Fruit fly (Drosophila melanogaster): ENCODE measurements around the gene CG13455.
A peak's percentile ranks its signal among the peaks of the same experiment; 100 is the strongest.

The CG13455 gene

DNA sequence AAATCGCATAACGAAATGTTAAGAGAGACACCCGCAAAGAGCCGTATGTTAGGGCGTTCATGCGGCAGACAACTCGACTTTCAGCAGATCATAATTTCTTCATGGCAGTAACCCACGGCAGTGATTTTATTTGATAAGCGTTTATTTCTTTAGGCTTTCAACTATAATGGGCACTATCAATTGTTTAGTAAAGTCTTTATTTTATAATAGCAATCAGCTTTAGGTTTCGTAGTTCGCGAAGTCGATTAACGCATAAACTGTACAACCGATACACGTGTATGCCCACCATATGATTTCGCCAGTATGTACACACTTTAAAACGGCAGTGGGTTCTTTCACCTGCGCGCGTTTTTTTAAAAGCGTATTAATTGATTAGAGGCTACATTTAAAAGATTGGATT lies 11.9 kb downstream of the CG13455 start, which contains the start of gene CG7841 (continued):
- TF ChIP-seq CG11762 (GFP tag; optimal IDR thresholded peaks at IDR 0.05; ENCODE audit: insufficient read depth) = peak; percentile 96
- peak; percentile 90 for TF ChIP-seq CG11902 (GFP tag; optimal IDR thresholded peaks at IDR 0.05)
- TF ChIP-seq CG6792 (GFP tag; optimal IDR thresholded peaks at IDR 0.05) = peak; percentile 98
- TF ChIP-seq Smox (GFP tag; optimal IDR thresholded peaks at IDR 0.05) = peak; percentile 98
- TF ChIP-seq fd85E (GFP tag; optimal IDR thresholded peaks at IDR 0.05) = peak; percentile 93
- peak; percentile 98 to 99 for TF ChIP-seq ss (GFP tag; optimal IDR thresholded peaks at IDR 0.05)
- peak; percentile 97 for TF ChIP-seq CG9139 (GFP tag; optimal IDR thresholded peaks at IDR 0.05)
- TF ChIP-seq CG15336 (GFP tag; IDR thresholded peaks at IDR 0.05) = peak; percentile 99
- TF ChIP-seq CG10669 (GFP tag; optimal IDR thresholded peaks at IDR 0.05) = peak; percentile 98
- peak; percentile 98 for TF ChIP-seq Hr4 (GFP tag; optimal IDR thresholded peaks at IDR 0.05)
- peak; percentile 92 for TF ChIP-seq Sox15 (GFP tag; optimal IDR thresholded peaks at IDR 0.05)
- peak; percentile 99 for TF ChIP-seq CG3032 (tag; optimal IDR thresholded peaks at IDR 0.05)
- TF ChIP-seq OdsH (GFP tag; optimal IDR thresholded peaks at IDR 0.05) = peak; percentile 97
- TF ChIP-seq dac (GFP tag; optimal IDR thresholded peaks at IDR 0.05) = peak; percentile 96
- peak; percentile 98 for TF ChIP-seq CG6808 (GFP tag; optimal IDR thresholded peaks at IDR 0.05)
- TF ChIP-seq CG32006 (GFP tag; optimal IDR thresholded peaks at IDR 0.05) = peak; percentile 96
- TF ChIP-seq spab (GFP tag; optimal IDR thresholded peaks at IDR 0.05) = peak; percentile 96
- TF ChIP-seq Ets96B (tag; optimal IDR thresholded peaks at IDR 0.05) = peak; percentile 98
- peak; percentile 97 for TF ChIP-seq achi (GFP tag; optimal IDR thresholded peaks at IDR 0.05)
- peak; percentile 96 for TF ChIP-seq Ets21C (GFP tag; optimal IDR thresholded peaks at IDR 0.05)
- peak; percentile 40 for TF ChIP-seq Hr38 (GFP tag; optimal IDR thresholded peaks at IDR 0.05)
- TF ChIP-seq lz (GFP tag; optimal IDR thresholded peaks at IDR 0.05) = peak; percentile 99
- TF ChIP-seq Sox14 (GFP tag; optimal IDR thresholded peaks at IDR 0.05) = peak; percentile 98

DNA sequence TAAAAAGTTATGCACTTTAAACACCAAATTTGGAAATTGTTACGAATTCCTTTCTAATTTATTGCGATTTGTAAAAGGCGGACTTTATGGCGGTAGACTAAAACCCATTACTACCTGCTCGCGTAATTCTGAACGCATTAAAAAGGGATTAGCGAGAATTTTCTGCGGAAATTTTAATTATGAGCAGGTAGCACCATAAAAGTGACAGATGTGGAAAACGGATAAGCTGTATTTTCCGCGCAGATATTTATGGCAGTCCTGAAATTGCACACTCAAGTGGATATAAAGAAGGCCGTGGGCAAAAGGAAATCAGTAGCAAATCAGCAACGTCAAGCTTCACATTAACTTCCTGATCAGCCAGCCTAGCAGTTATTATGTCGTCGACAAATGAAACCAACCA lies 12.4 kb downstream of the CG13455 start, which contains the start of gene Z600:
Gene Z600, plus strand, starts transcription at position 312 of the 400 bp plus-strand sequence.
- TF ChIP-seq CG10631 (GFP tag; optimal IDR thresholded peaks at IDR 0.05) (no peak), Ets21C (GFP tag; optimal IDR thresholded peaks at IDR 0.05) (no peak), dsx (GFP tag; optimal IDR thresholded peaks at IDR 0.05; ENCODE audit: poor library complexity, severe bottlenecking) (no peak)

DNA sequence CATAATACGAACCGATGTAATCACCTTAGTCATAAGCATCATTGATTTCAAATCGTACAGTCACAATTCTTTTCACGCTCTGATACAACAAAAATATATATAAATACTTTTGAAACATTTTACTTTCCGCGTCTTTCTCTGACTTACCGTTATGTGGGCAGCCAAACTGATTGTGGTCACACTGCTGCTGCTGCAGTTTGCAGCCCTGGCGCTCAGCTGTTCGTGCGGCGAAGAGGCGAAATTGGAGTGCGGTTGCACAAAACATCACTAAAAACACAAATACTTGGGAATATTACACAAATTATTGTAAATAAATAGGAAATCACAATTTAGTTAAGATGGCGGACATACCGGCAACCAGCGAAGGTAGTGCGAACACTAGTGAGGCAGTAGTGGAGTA lies 13.0 kb downstream of the CG13455 start, which contains the start of the genes gdl and gdl-ORF39:
Gene gdl, plus strand, starts transcription at position 48 of the 400 bp plus-strand sequence.
Gene gdl-ORF39, plus strand, starts transcription at position 48 of the 400 bp plus-strand sequence.
- no peak for TF ChIP-seq achi (GFP tag; optimal IDR thresholded peaks at IDR 0.05)
- TF ChIP-seq Eip78C (GFP tag) = peak; percentile 64

DNA sequence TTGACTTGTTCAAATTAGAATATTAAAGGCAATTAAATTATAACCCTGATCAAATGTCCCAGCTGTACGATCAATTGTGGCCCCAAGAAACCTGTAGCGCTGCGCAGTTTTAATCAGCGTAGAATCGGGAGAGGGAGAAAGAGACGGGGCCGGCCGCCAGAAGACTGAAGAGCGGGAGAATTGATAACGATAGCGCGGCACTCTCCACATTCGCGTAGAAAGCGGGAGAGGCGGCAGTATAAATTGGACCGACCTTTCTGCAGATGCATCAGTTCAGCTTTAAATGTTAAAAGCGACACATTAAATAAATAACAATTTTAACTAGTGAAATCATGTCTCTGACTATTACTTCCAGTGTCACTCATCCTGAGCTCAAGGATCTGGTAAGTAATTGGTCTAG lies 14.4 kb downstream of the CG13455 start, which contains the start of gene MsrA:
Gene MsrA, plus strand, starts transcription at position 266 of the 400 bp plus-strand sequence.
- TF ChIP-seq vri (GFP tag; optimal IDR thresholded peaks at IDR 0.05) (peak; percentile 37), Lpt (GFP tag; optimal IDR thresholded peaks at IDR 0.05) (no peak), Sox102F (GFP tag; optimal IDR thresholded peaks at IDR 0.05) (no peak), eg (GFP tag; IDR thresholded peaks at IDR 0.05) (no peak), CG7368 (GFP tag; optimal IDR thresholded peaks at IDR 0.05) (no peak), pdm3 (GFP tag; optimal IDR thresholded peaks at IDR 0.05) (no peak), svp (GFP tag) (peak; percentile 80), Eip93F (GFP tag; optimal IDR thresholded peaks at IDR 0.05) (no peak), Blimp-1 (GFP tag; optimal IDR thresholded peaks at IDR 0.05) (no peak), fd85E (GFP tag; optimal IDR thresholded peaks at IDR 0.05) (no peak), CG32006 (GFP tag; optimal IDR thresholded peaks at IDR 0.05) (no peak), Hr4 (GFP tag; optimal IDR thresholded peaks at IDR 0.05) (no peak), Eip78C (GFP tag) (peak; percentile 70), CG6276 (GFP tag; optimal IDR thresholded peaks at IDR 0.05) (no peak), topi (GFP tag; optimal IDR thresholded peaks at IDR 0.05) (no peak), achi (GFP tag; optimal IDR thresholded peaks at IDR 0.05) (no peak), CG11902 (GFP tag; optimal IDR thresholded peaks at IDR 0.05) (no peak), cyc (GFP tag; optimal IDR thresholded peaks at IDR 0.05) (no peak), acj6 (GFP tag; optimal IDR thresholded peaks at IDR 0.05) (no peak), CG10631 (GFP tag; optimal IDR thresholded peaks at IDR 0.05) (no peak), Hr38 (GFP tag; optimal IDR thresholded peaks at IDR 0.05) (no peak), CG8319 (GFP tag; optimal IDR thresholded peaks at IDR 0.05) (no peak), Sox15 (GFP tag; optimal IDR thresholded peaks at IDR 0.05) (no peak), dsx (GFP tag; optimal IDR thresholded peaks at IDR 0.05; ENCODE audit: poor library complexity, severe bottlenecking) (no peak), CG6854 (GFP tag; optimal IDR thresholded peaks at IDR 0.05) (no peak), net (GFP tag; optimal IDR thresholded peaks at IDR 0.05) (no peak), Eip75B (GFP tag; optimal IDR thresholded peaks at IDR 0.05) (peak; percentile 17), esn (GFP tag; optimal IDR thresholded peaks at IDR 0.05) (peak; percentile 7), ss (GFP tag; optimal IDR thresholded peaks at IDR 0.05) (no peak), CG15336 (GFP tag; IDR thresholded peaks at IDR 0.05) (no peak), spab (GFP tag; optimal IDR thresholded peaks at IDR 0.05) (no peak), CG11762 (GFP tag; optimal IDR thresholded peaks at IDR 0.05; ENCODE audit: insufficient read depth) (no peak)

All from whole organism, prepupa.